Fruit fly (Drosophila melanogaster) whole organism, embryonic: Measurements from ENCODE around the gene CG33641.
A peak's percentile ranks its signal among the peaks of the same experiment; 100 is the strongest.

ENCODE experiments used
- ATbp ChIP-seq: fragments of 200-800 bp; sonication (Bioruptor generic); optimal IDR thresholded peaks from 2 replicates; lab custom pipeline; 2017; ENCODE audit warnings: missing biosample characterization, mild to moderate bottlenecking, missing genetic modification characterization, missing genetic modification reagents
- Aef1 ChIP-seq: fragments of 200-800 bp; sonication (Bioruptor generic); IDR thresholded peaks from 3 replicates; pipeline ENCODE4 v1.3.6; 2022; ENCODE audit warnings: missing biosample characterization, missing genetic modification characterization
- B-H1 ChIP-seq: fragments of 200-800 bp; sonication (Bioruptor generic); IDR thresholded peaks from 3 replicates; pipeline ENCODE4 v1.3.6; 2022; ENCODE audit warnings: missing biosample characterization, missing genetic modification characterization
- CG12104 ChIP-seq: fragments of 200-800 bp; sonication (Bioruptor generic); optimal IDR thresholded peaks from 3 replicates; lab custom pipeline; 2016; ENCODE audit warnings: missing biosample characterization, missing genetic modification characterization
- CG12744 ChIP-seq: fragments of 200-800 bp; sonication (Bioruptor generic); optimal IDR thresholded peaks from 2 replicates; lab custom pipeline; 2016; ENCODE audit warnings: missing biosample characterization, missing genetic modification characterization
- CG12942 ChIP-seq: fragments of 200-800 bp; sonication (Bioruptor generic); optimal IDR thresholded peaks from 3 replicates; lab custom pipeline; 2016; ENCODE audit warnings: missing biosample characterization, missing genetic modification characterization
- CG16813 ChIP-seq: fragments of 200-800 bp; sonication (Bioruptor generic); IDR thresholded peaks from 3 replicates; pipeline ENCODE4 v1.3.6; 2022; ENCODE audit warnings: missing biosample characterization, missing genetic modification characterization; ENCODE audit not compliant: partially characterized antibody
- CG2120 ChIP-seq: fragments of 200-800 bp; sonication (Bioruptor generic); optimal IDR thresholded peaks from 3 replicates; lab custom pipeline; 2016; ENCODE audit warnings: missing biosample characterization, missing genetic modification characterization
- CG31388 ChIP-seq: fragments of 200-800 bp; sonication (Bioruptor generic); optimal IDR thresholded peaks from 2 replicates; lab custom pipeline; 2016; ENCODE audit warnings: missing biosample characterization, missing genetic modification characterization
- CG43689 ChIP-seq: fragments of 200-800 bp; sonication (Bioruptor generic); IDR thresholded peaks from 2 replicates; pipeline ENCODE4 v1.3.6; 2022; ENCODE audit warnings: missing biosample characterization, missing genetic modification characterization
- CG7786 ChIP-seq: fragments of 200-800 bp; sonication (Bioruptor generic); optimal IDR thresholded peaks from 2 replicates; lab custom pipeline; 2016; ENCODE audit warnings: missing biosample characterization, missing genetic modification characterization
- CG9817 ChIP-seq: fragments of 200-800 bp; sonication (Bioruptor generic); optimal IDR thresholded peaks from 2 replicates; lab custom pipeline; 2018; ENCODE audit warnings: missing biosample characterization, mild to moderate bottlenecking, missing genetic modification characterization, moderate library complexity
- Camta ChIP-seq: fragments of 200-800 bp; sonication (Bioruptor generic); optimal IDR thresholded peaks from 2 replicates; lab custom pipeline; 2016; ENCODE audit warnings: missing biosample characterization, missing genetic modification characterization
- Doc2 ChIP-seq: fragments of 200-800 bp; sonication (Bioruptor generic); IDR thresholded peaks from 2 replicates; pipeline ENCODE4 v1.3.6; 2022; ENCODE audit warnings: missing biosample characterization, missing genetic modification characterization
- Dp ChIP-seq: fragments of 200-800 bp; sonication (Bioruptor generic); optimal IDR thresholded peaks from 2 replicates; lab custom pipeline; 2018; ENCODE audit warnings: missing biosample characterization, mild to moderate bottlenecking, missing genetic modification characterization, moderate library complexity
- Eip74EF ChIP-seq, 2 experiments: fragments of 200-800 bp in 1 of 2; fragments of >200 bp in 1 of 2; sonication (Bioruptor generic) in 1 of 2; optimal IDR thresholded peaks; 2 replicates each; lab custom pipeline; 2017 to 2019; ENCODE audit warnings: missing biosample characterization in 2 of 2, missing genetic modification characterization in 2 of 2, mild to moderate bottlenecking in 1 of 2, moderate library complexity in 1 of 2
- Hmr ChIP-seq: fragments of 200-800 bp; sonication (Bioruptor generic); optimal IDR thresholded peaks from 3 replicates; lab custom pipeline; 2017; ENCODE audit warnings: mild to moderate bottlenecking, missing biosample characterization, missing genetic modification reagents, missing genetic modification characterization
- MTF-1 ChIP-seq: fragments of 200-800 bp; sonication (Bioruptor generic); optimal IDR thresholded peaks from 2 replicates; lab custom pipeline; 2018; ENCODE audit warnings: missing biosample characterization, mild to moderate bottlenecking, missing genetic modification characterization, borderline replicate concordance
- Nf-YA ChIP-seq: fragments of 200-800 bp; sonication (Bioruptor generic); IDR thresholded peaks from 2 replicates; pipeline ENCODE4 v1.3.6; 2022; ENCODE audit warnings: missing biosample characterization, missing genetic modification characterization
- PHDP ChIP-seq: fragments of 200-800 bp; sonication (Bioruptor generic); optimal IDR thresholded peaks from 3 replicates; lab custom pipeline; 2018; ENCODE audit warnings: missing biosample characterization, mild to moderate bottlenecking, missing genetic modification characterization, moderate library complexity
- Rfx ChIP-seq: fragments of 200-800 bp; sonication (Bioruptor generic); IDR thresholded peaks from 2 replicates; pipeline ENCODE4 v1.3.6; 2022; ENCODE audit warnings: missing biosample characterization, missing genetic modification characterization
- Scr ChIP-seq: fragments of 200-800 bp; sonication (Bioruptor generic); IDR thresholded peaks from 2 replicates; pipeline ENCODE4 v1.3.6; 2022; ENCODE audit warnings: missing biosample characterization, missing genetic modification characterization; ENCODE audit not compliant: partially characterized antibody
- Ssrp ChIP-seq: fragments of 200-800 bp; sonication (Bioruptor generic); optimal IDR thresholded peaks from 2 replicates; lab custom pipeline; 2018; ENCODE audit warnings: missing biosample characterization, mild to moderate bottlenecking, missing genetic modification characterization, moderate library complexity
- al ChIP-seq: fragments of 200-800 bp; sonication (Bioruptor generic); IDR thresholded peaks from 2 replicates; pipeline ENCODE4 v1.3.6; 2022; ENCODE audit warnings: missing biosample characterization, missing genetic modification characterization
- ase ChIP-seq: fragments of 200-800 bp; sonication (Bioruptor generic); IDR thresholded peaks from 3 replicates; pipeline ENCODE4 v1.3.6; 2022; ENCODE audit warnings: missing biosample characterization, missing genetic modification characterization
- ash1 ChIP-seq: fragments of 200-800 bp; sonication (Bioruptor generic); optimal IDR thresholded peaks from 2 replicates; lab custom pipeline; 2018; ENCODE audit warnings: missing biosample characterization, mild to moderate bottlenecking, missing genetic modification characterization
- bbx ChIP-seq: fragments of 200-800 bp; sonication (Bioruptor generic); IDR thresholded peaks from 2 replicates; pipeline ENCODE4 v1.3.6; 2022; ENCODE audit warnings: missing biosample characterization, missing genetic modification characterization; ENCODE audit not compliant: partially characterized antibody
- chif ChIP-seq, 2 experiments: fragments of 200-800 bp; sonication (Bioruptor generic); optimal IDR thresholded peaks; 3 replicates each; lab custom pipeline; 2016; ENCODE audit warnings: missing biosample characterization in 2 of 2, missing genetic modification characterization in 2 of 2
- crol ChIP-seq: fragments of 200-800 bp; sonication (Bioruptor generic); IDR thresholded peaks from 2 replicates; pipeline ENCODE4 v1.3.6; 2022; ENCODE audit warnings: missing biosample characterization, missing genetic modification characterization
- crp ChIP-seq, 2 experiments: fragments of 200-800 bp; sonication (Bioruptor generic); optimal IDR thresholded peaks; 2 replicates in 1 of 2; 3 replicates in 1 of 2; lab custom pipeline; 2017; ENCODE audit warnings: missing biosample characterization in 2 of 2, missing genetic modification characterization in 2 of 2, mild to moderate bottlenecking in 1 of 2, moderate library complexity in 1 of 2
- fru ChIP-seq: fragments of >200 bp; optimal IDR thresholded peaks from 2 replicates; lab custom pipeline; 2017
- gem ChIP-seq: fragments of 200-800 bp; sonication (Bioruptor generic); optimal IDR thresholded peaks from 2 replicates; lab custom pipeline; 2019; ENCODE audit warnings: missing biosample characterization, mild to moderate bottlenecking, missing genetic modification characterization, moderate library complexity
- gfzf ChIP-seq: fragments of 200-800 bp; sonication (Bioruptor generic); optimal IDR thresholded peaks from 2 replicates; lab custom pipeline; 2016; ENCODE audit warnings: missing biosample characterization, mild to moderate bottlenecking, missing genetic modification characterization, moderate library complexity
- hbn ChIP-seq: fragments of 200-800 bp; sonication (Bioruptor generic); IDR thresholded peaks from 2 replicates; pipeline ENCODE4 v1.3.6; 2022; ENCODE audit warnings: missing biosample characterization, missing genetic modification characterization; ENCODE audit not compliant: partially characterized antibody
- her ChIP-seq: fragments of 200-800 bp; sonication (Bioruptor generic); optimal IDR thresholded peaks from 2 replicates; lab custom pipeline; 2016; ENCODE audit warnings: missing biosample characterization, missing genetic modification characterization
- ken ChIP-seq: fragments of 200-800 bp; sonication (Bioruptor generic); IDR thresholded peaks from 3 replicates; pipeline ENCODE4 v1.3.6; 2022; ENCODE audit warnings: missing biosample characterization, missing genetic modification characterization
- kni ChIP-seq: fragments of 200-800 bp; sonication (Bioruptor generic); optimal IDR thresholded peaks from 3 replicates; lab custom pipeline; 2017; ENCODE audit warnings: mild to moderate bottlenecking, missing biosample characterization, missing genetic modification reagents, missing genetic modification characterization
- mam ChIP-seq: fragments of 200-800 bp; sonication (Bioruptor generic); optimal IDR thresholded peaks from 3 replicates; lab custom pipeline; 2016; ENCODE audit warnings: missing biosample characterization, missing genetic modification characterization
- nerfin-1 ChIP-seq: fragments of 200-800 bp; sonication (Bioruptor generic); optimal IDR thresholded peaks from 3 replicates; lab custom pipeline; 2019; ENCODE audit warnings: missing biosample characterization, mild to moderate bottlenecking, missing genetic modification characterization, moderate library complexity
- nom ChIP-seq: fragments of 200-800 bp; sonication (Bioruptor generic); optimal IDR thresholded peaks from 2 replicates; lab custom pipeline; 2017; ENCODE audit warnings: missing biosample characterization, missing genetic modification characterization, mild to moderate bottlenecking, moderate library complexity, missing genetic modification reagents
- onecut ChIP-seq: fragments of 200-800 bp; sonication (Bioruptor generic); IDR thresholded peaks from 2 replicates; pipeline ENCODE4 v1.3.6; 2022; ENCODE audit warnings: missing biosample characterization, missing genetic modification characterization
- prd ChIP-seq, 3 experiments: fragments of >200 bp in 2 of 3; fragments of 200-800 bp in 1 of 3; sonication (Bioruptor generic) in 1 of 3; optimal IDR thresholded peaks in 2 of 3; IDR thresholded peaks in 1 of 3; 2 replicates in 2 of 3; 3 replicates in 1 of 3; pipeline versions ENCODE4 v1.3.6 to Lab custom; 2017 to 2022; ENCODE audit warnings: missing biosample characterization in 1 of 3, missing genetic modification characterization in 1 of 3
- pros ChIP-seq: fragments of 200-800 bp; sonication (Bioruptor generic); optimal IDR thresholded peaks from 3 replicates; lab custom pipeline; 2019; ENCODE audit warnings: missing biosample characterization, mild to moderate bottlenecking, missing genetic modification characterization, moderate library complexity
- row ChIP-seq: fragments of 200-800 bp; sonication (Bioruptor generic); IDR thresholded peaks from 3 replicates; pipeline ENCODE4 v1.3.6; 2022; ENCODE audit warnings: missing biosample characterization, missing genetic modification characterization
- run ChIP-seq: fragments of 200-800 bp; sonication (Bioruptor generic); optimal IDR thresholded peaks from 3 replicates; lab custom pipeline; 2018; ENCODE audit warnings: missing biosample characterization, mild to moderate bottlenecking, missing genetic modification characterization
- sisA ChIP-seq: fragments of 200-800 bp; sonication (Bioruptor generic); IDR thresholded peaks from 2 replicates; pipeline ENCODE4 v1.3.6; 2022; ENCODE audit warnings: missing biosample characterization, missing genetic modification characterization
- tx ChIP-seq: fragments of 200-800 bp; sonication (Bioruptor generic); optimal IDR thresholded peaks from 2 replicates; lab custom pipeline; 2016; ENCODE audit warnings: missing biosample characterization, missing genetic modification characterization
- vvl ChIP-seq: fragments of 200-800 bp; sonication (Bioruptor generic); IDR thresholded peaks from 2 replicates; pipeline ENCODE4 v1.3.6; 2022; ENCODE audit warnings: missing biosample characterization, missing genetic modification characterization

CG33641 gene

DNA sequence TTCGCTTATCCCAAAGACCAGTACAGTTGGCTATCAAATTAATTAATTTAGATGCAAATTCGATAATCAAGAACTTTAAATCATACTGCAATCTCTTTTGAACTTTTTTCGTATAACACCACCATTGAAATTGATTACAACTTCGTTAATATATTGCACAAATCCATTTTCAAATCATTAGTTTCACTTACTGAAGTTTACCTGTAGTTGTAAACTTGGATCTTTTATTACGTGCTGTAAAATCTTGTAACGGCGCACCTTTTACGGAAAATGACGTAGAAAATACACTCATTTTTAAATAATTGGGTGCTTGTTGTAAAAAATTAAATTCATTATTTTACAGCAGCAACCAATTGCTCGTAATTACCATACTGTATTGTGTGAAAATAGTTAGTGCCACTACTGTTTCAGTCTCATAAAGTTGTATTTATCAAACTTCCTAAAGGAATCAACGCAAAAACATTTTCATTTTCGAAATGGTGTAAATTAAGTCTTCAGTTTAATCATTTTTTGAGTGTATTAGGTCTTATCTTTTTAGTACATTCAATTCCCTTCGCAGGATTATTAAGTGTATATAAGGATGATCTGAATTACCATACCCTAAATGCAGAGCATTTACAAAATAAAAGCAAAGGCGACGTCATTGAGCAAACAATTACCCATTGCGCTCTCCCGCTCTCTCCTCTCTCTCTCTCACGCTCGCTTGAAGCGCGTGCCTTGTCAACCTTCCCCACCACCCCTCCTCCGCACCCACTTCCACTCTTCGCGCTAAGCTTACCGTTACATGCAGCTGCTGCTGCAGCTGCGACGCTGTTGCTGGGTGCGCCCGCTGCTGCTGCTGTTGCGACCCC, 16.4 kb upstream of the CG33641 start (continued):
- TF ChIP-seq B-H1 (GFP tag; lab: Robert Waterston, UW) (peak; percentile 17; the same call in 1 of the 3 replicates), ATbp (GFP tag; lab: Kevin White, UChicago) (no peak), Nf-YA (GFP tag; lab: Robert Waterston, UW) (no peak), CG9817 (tag; lab: Kevin White, UChicago) (peak; percentile 34), her (GFP tag; lab: Kevin White, UChicago) (peak; percentile 6), chif (GFP tag; optimal IDR thresholded peaks at IDR 0.05; lab: Kevin White, UChicago) (peak; percentile 12 to 23), CG12104 (GFP tag; lab: Kevin White, UChicago) (no peak), Aef1 (peak; percentile 34; the same call in 1 of the 3 replicates), al (0 out of 2 replicates have a peak, but pooled peaks have one; percentile 10), Camta (GFP tag; lab: Kevin White, UChicago) (no peak), CG7786 (GFP tag; lab: Kevin White, UChicago) (no peak), ash1 (GFP tag; lab: Kevin White, UChicago) (no peak), sisA (peak; percentile 35), hbn (GFP tag; lab: Robert Waterston, UW) (no peak), gfzf (GFP tag; lab: Kevin White, UChicago) (no peak), CG43689 (no peak), vvl (peak; percentile 30), CG31388 (GFP tag; lab: Kevin White, UChicago) (no peak), nerfin-1 (tag; lab: Kevin White, UChicago) (no peak), PHDP (tag; lab: Kevin White, UChicago) (peak; percentile 44), tx (GFP tag; lab: Kevin White, UChicago) (no peak), CG12942 (peak; percentile 5), Dp (no peak), row (GFP tag; lab: Robert Waterston, UW) (peak; percentile 73), CG16813 (GFP tag; lab: Robert Waterston, UW) (no peak), Doc2 (GFP tag; lab: Robert Waterston, UW) (no peak), kni (GFP tag; lab: Kevin White, UChicago) (peak; percentile 30), Eip74EF (GFP tag; optimal IDR thresholded peaks at IDR 0.05; lab: Kevin White, UChicago) (no peak), crol (GFP tag; lab: Robert Waterston, UW) (peak; percentile 99), Scr (GFP tag; lab: Robert Waterston, UW) (no peak), Ssrp (tag; lab: Kevin White, UChicago) (peak; percentile 3), ase (GFP tag; lab: Robert Waterston, UW) (peak; percentile 23; the same call in 1 of the 3 replicates), CG2120 (GFP tag; lab: Kevin White, UChicago) (peak; percentile 52), bbx (GFP tag; lab: Robert Waterston, UW) (no peak), run (tag; lab: Kevin White, UChicago) (no peak), MTF-1 (peak; percentile 3), Hmr (GFP tag; lab: Kevin White, UChicago) (peak; percentile 33), pros (GFP tag; lab: Kevin White, UChicago) (no peak), gem (tag; lab: Kevin White, UChicago) (peak; percentile 63), onecut (GFP tag; lab: Robert Waterston, UW) (no peak), nom (GFP tag; lab: Kevin White, UChicago) (peak; percentile 4), Rfx (peak; percentile 64), crp (GFP tag; optimal IDR thresholded peaks at IDR 0.05; lab: Kevin White, UChicago) (no peak), CG12744 (no peak), mam (GFP tag; lab: Kevin White, UChicago) (peak; percentile 27), prd (optimal IDR thresholded peaks at IDR 0.05; lab: Kevin White, UChicago) (no peak), prd (GFP tag; IDR thresholded peaks at IDR 0.05; lab: Robert Waterston, UW) (peak; percentile 45; the same call in 2 of the 3 replicates), ken (GFP tag; lab: Robert Waterston, UW) (no peak), fru (lab: Kevin White, UChicago) (no peak)
